Worm (Caenorhabditis elegans) whole organism, mixed stage, embryonic: ENCODE measurements around the gene F25E2.2.
A peak's percentile ranks its signal among the peaks of the same experiment; 100 is the strongest.

Experiments
- M03D4.4 ChIP-seq: sonication (generic microtip); optimal IDR thresholded peaks from 2 replicates; lab custom pipeline; 2017; ENCODE audit warnings: mild to moderate bottlenecking, missing genetic modification characterization, missing compliant biosample characterization
- bed-3 ChIP-seq: fragments of 200-800 bp; sonication (Bioruptor generic); optimal IDR thresholded peaks from 3 replicates; lab custom pipeline; 2018; ENCODE audit warnings: mild to moderate bottlenecking, missing genetic modification characterization, moderate library complexity, missing compliant biosample characterization
- blmp-1 ChIP-seq: fragments of 150-350 bp; optimal IDR thresholded peaks from 2 replicates; lab custom pipeline; 2014; ENCODE audit warnings: missing biosample characterization, missing genetic modification characterization
- ceh-39 ChIP-seq: fragments of 150-350 bp; optimal IDR thresholded peaks from 2 replicates; lab custom pipeline; 2014; ENCODE audit warnings: missing biosample characterization, missing genetic modification characterization
- ceh-43 ChIP-seq: fragments of 200-800 bp; sonication (Bioruptor generic); optimal IDR thresholded peaks from 2 replicates; lab custom pipeline; 2018; ENCODE audit warnings: mild to moderate bottlenecking, missing genetic modification characterization, moderate library complexity, missing compliant biosample characterization
- ceh-83 ChIP-seq: fragments of 200-800 bp; sonication (Bioruptor generic); optimal IDR thresholded peaks from 2 replicates; lab custom pipeline; 2018; ENCODE audit warnings: mild to moderate bottlenecking, missing genetic modification characterization, missing compliant biosample characterization
- ces-1 ChIP-seq: fragments of 150-350 bp; optimal IDR thresholded peaks from 2 replicates; lab custom pipeline; 2014; ENCODE audit warnings: missing biosample characterization, missing genetic modification reagents, missing genetic modification characterization
- cnd-1 ChIP-seq: fragments of 200-800 bp; sonication (Bioruptor generic); optimal IDR thresholded peaks from 2 replicates; lab custom pipeline; 2018; ENCODE audit warnings: mild to moderate bottlenecking, missing genetic modification characterization, missing compliant biosample characterization
- drap-1 ChIP-seq: fragments of 200-800 bp; sonication (Bioruptor generic); optimal IDR thresholded peaks from 3 replicates; lab custom pipeline; 2018; ENCODE audit warnings: mild to moderate bottlenecking, missing genetic modification characterization, missing compliant biosample characterization
- elt-1 ChIP-seq: sonication (generic microtip); optimal IDR thresholded peaks from 2 replicates; lab custom pipeline; 2017; ENCODE audit warnings: missing genetic modification characterization, mild to moderate bottlenecking, missing compliant biosample characterization, antibody characterized with exemption, moderate library complexity, borderline replicate concordance; ENCODE audit not compliant: insufficient read depth
- elt-3 ChIP-seq: fragments of 150-350 bp; optimal IDR thresholded peaks from 2 replicates; lab custom pipeline; 2014; ENCODE audit warnings: missing biosample characterization, missing genetic modification characterization
- flh-1 ChIP-seq: fragments of 200-800 bp; sonication (Bioruptor generic); optimal IDR thresholded peaks from 2 replicates; lab custom pipeline; 2018; ENCODE audit warnings: mild to moderate bottlenecking, missing genetic modification characterization, moderate library complexity, missing compliant biosample characterization
- ham-2 ChIP-seq: fragments of 200-800 bp; sonication (Bioruptor generic); optimal IDR thresholded peaks from 2 replicates; lab custom pipeline; 2018; ENCODE audit warnings: mild to moderate bottlenecking, missing genetic modification characterization, missing compliant biosample characterization
- hlh-1 ChIP-seq: fragments of 150-350 bp; optimal IDR thresholded peaks from 2 replicates; lab custom pipeline; 2014; ENCODE audit warnings: missing biosample characterization, missing genetic modification reagents, missing genetic modification characterization
- lin-13 ChIP-seq: fragments of 150-350 bp; optimal IDR thresholded peaks from 2 replicates; lab custom pipeline; 2014; ENCODE audit warnings: missing biosample characterization, missing genetic modification characterization
- lin-32 ChIP-seq: fragments of 200-800 bp; sonication (Bioruptor generic); optimal IDR thresholded peaks from 2 replicates; lab custom pipeline; 2018; ENCODE audit warnings: mild to moderate bottlenecking, missing genetic modification characterization, missing compliant biosample characterization
- lsy-2 ChIP-seq: fragments of 150-350 bp; optimal IDR thresholded peaks from 2 replicates; lab custom pipeline; 2014; ENCODE audit warnings: missing biosample characterization, missing genetic modification characterization
- mab-5 ChIP-seq: fragments of 150-350 bp; optimal IDR thresholded peaks from 2 replicates; lab custom pipeline; 2014; ENCODE audit warnings: missing biosample characterization, missing genetic modification characterization
- mep-1 ChIP-seq: fragments of 150-350 bp; optimal IDR thresholded peaks from 2 replicates; lab custom pipeline; 2017; ENCODE audit warnings: missing biosample characterization, missing genetic modification reagents, missing genetic modification characterization, inconsistent platforms
- mls-2 ChIP-seq: sonication (generic microtip); optimal IDR thresholded peaks from 2 replicates; lab custom pipeline; 2016; ENCODE audit warnings: mild to moderate bottlenecking, missing genetic modification characterization, moderate library complexity, missing compliant biosample characterization
- nhr-12 ChIP-seq: fragments of 150-350 bp; optimal IDR thresholded peaks from 2 replicates; lab custom pipeline; 2014; ENCODE audit warnings: missing biosample characterization, missing genetic modification characterization
- nhr-2 ChIP-seq: fragments of 150-350 bp; optimal IDR thresholded peaks from 2 replicates; lab custom pipeline; 2014; ENCODE audit warnings: missing biosample characterization, missing genetic modification characterization
- nhr-237 ChIP-seq: fragments of 150-350 bp; optimal IDR thresholded peaks from 2 replicates; lab custom pipeline; 2014; ENCODE audit warnings: missing biosample characterization, missing genetic modification characterization
- nhr-28 ChIP-seq: fragments of 150-350 bp; optimal IDR thresholded peaks from 2 replicates; lab custom pipeline; 2014; ENCODE audit warnings: missing biosample characterization, missing genetic modification characterization
- nhr-76 ChIP-seq: sonication (generic microtip); optimal IDR thresholded peaks from 2 replicates; lab custom pipeline; 2017; ENCODE audit warnings: missing biosample characterization, missing genetic modification characterization
- pha-4 ChIP-seq: fragments of 150-350 bp; optimal IDR thresholded peaks from 2 replicates; lab custom pipeline; 2018; ENCODE audit warnings: missing biosample characterization, missing genetic modification reagents, missing genetic modification characterization
- sem-2 ChIP-seq: fragments of 200-800 bp; sonication (Bioruptor generic); optimal IDR thresholded peaks from 2 replicates; lab custom pipeline; 2018; ENCODE audit warnings: mild to moderate bottlenecking, missing genetic modification characterization, missing compliant biosample characterization
- snpc-4 ChIP-seq: fragments of 150-350 bp; optimal IDR thresholded peaks from 2 replicates; lab custom pipeline; 2014; ENCODE audit warnings: missing biosample characterization, missing genetic modification characterization
- sptf-1 ChIP-seq: sonication (generic microtip); optimal IDR thresholded peaks from 2 replicates; lab custom pipeline; 2017; ENCODE audit warnings: mild to moderate bottlenecking, missing genetic modification characterization, moderate library complexity, missing compliant biosample characterization
- tbx-8 ChIP-seq: fragments of 200-800 bp; sonication (Bioruptor generic); optimal IDR thresholded peaks from 2 replicates; lab custom pipeline; 2018; ENCODE audit warnings: mild to moderate bottlenecking, missing genetic modification characterization, moderate library complexity, missing compliant biosample characterization
- unc-120 ChIP-seq: sonication (generic microtip); optimal IDR thresholded peaks from 2 replicates; lab custom pipeline; 2017; ENCODE audit warnings: missing genetic modification characterization, missing compliant biosample characterization; ENCODE audit not compliant: poor library complexity, severe bottlenecking
- unc-62 ChIP-seq: fragments of 150-350 bp; optimal IDR thresholded peaks from 2 replicates; lab custom pipeline; 2014; ENCODE audit warnings: missing biosample characterization, missing genetic modification reagents, missing genetic modification characterization
- zip-8 ChIP-seq: fragments of 150-350 bp; optimal IDR thresholded peaks from 2 replicates; lab custom pipeline; 2014; ENCODE audit warnings: missing biosample characterization, missing genetic modification characterization
- ztf-11 ChIP-seq: fragments of 150-350 bp; optimal IDR thresholded peaks from 2 replicates; lab custom pipeline; 2014; ENCODE audit warnings: missing biosample characterization, missing genetic modification characterization

The F25E2.2 gene

ce11 chrX:827502-827901 lies 16.9 kb upstream of the F25E2.2 start:
- TF ChIP-seq mep-1 (tag; lab: Kevin White, UChicago) (peak; percentile 24), ces-1 (GFP tag; lab: Kevin White, UChicago) (peak; percentile 91), hlh-1 (tag; lab: Kevin White, UChicago) (peak; percentile 14), lin-13 (no peak), unc-62 (GFP tag; lab: Kevin White, UChicago) (peak; percentile 13), sptf-1 (peak; percentile 53), pha-4 (peak; percentile 43), ceh-39 (tag; lab: Kevin White, UChicago) (no peak), unc-120 (peak; percentile 69), ham-2 (GFP tag; lab: Kevin White, UChicago) (peak; percentile 41), bed-3 (GFP tag; lab: Kevin White, UChicago) (no peak), mls-2 (tag; lab: Kevin White, UChicago) (peak; percentile 12), nhr-237 (tag; lab: Kevin White, UChicago) (peak; percentile 41), drap-1 (GFP tag; lab: Kevin White, UChicago) (peak; percentile 42), ztf-11 (tag; lab: Kevin White, UChicago) (no peak)
- TF ChIP-seq, all 35 proteins: peak for 11

DNA sequence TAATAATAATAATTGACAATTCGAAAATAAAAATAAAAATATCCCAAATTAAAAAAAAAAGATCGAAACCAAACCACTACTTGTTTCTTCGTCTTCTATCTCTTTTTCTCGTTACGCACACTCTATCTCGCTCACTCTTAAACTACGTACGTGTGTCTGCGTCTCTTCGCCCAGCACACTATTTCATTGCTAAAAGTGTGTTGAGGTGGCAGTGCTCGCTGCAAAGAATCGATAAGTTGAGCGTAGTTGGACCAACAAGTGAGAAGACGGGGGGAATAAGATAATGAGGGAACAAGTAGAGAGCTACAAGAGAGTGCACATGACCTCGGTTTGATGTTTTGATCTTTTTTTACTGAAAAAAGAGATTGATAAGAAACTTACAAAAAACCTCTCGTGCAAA lies 15.3 kb upstream of the F25E2.2 start:
- TF ChIP-seq nhr-28 (no peak), lsy-2 (tag; lab: Kevin White, UChicago) (no peak), M03D4.4 (tag; lab: Kevin White, UChicago) (no peak), ceh-39 (tag; lab: Kevin White, UChicago) (peak; percentile 69), sem-2 (no peak), drap-1 (GFP tag; lab: Kevin White, UChicago) (no peak), lin-32 (GFP tag; lab: Kevin White, UChicago) (no peak), ceh-43 (GFP tag; lab: Kevin White, UChicago) (no peak), pha-4 (no peak), sptf-1 (no peak), lin-13 (no peak), ztf-11 (tag; lab: Kevin White, UChicago) (no peak), mab-5 (tag; lab: Kevin White, UChicago) (no peak), elt-3 (tag; lab: Kevin White, UChicago) (no peak), mls-2 (tag; lab: Kevin White, UChicago) (no peak), nhr-237 (tag; lab: Kevin White, UChicago) (no peak), zip-8 (tag; lab: Kevin White, UChicago) (no peak), cnd-1 (tag; lab: Kevin White, UChicago) (no peak), nhr-2 (no peak), bed-3 (GFP tag; lab: Kevin White, UChicago) (no peak), unc-120 (no peak), unc-62 (GFP tag; lab: Kevin White, UChicago) (peak; percentile 7), ces-1 (GFP tag; lab: Kevin White, UChicago) (peak; percentile 78), hlh-1 (tag; lab: Kevin White, UChicago) (peak; percentile 24), elt-1 (tag; lab: Kevin White, UChicago) (no peak), tbx-8 (no peak), ceh-83 (no peak)

DNA sequence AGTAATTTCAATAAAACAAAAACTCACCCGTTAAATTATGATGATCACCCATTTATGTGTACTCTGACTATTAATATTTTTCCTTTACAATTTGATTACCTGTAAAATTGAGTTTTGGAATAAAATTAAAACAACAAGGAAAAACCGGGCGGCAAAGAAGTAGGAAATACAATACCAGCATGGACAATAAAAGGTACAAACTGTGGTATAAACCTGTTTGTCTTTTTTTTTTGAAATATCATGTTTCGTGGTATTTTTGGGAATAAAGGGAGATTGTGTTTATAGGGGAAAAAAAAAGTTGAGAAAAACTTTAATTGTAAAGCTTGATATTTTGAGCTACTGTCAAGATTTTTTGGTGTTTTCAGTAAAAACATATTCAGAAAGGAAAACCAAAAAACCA lies 14.8 kb upstream of the F25E2.2 start, which contains the start of gene daf-3:
TSS of gene daf-3 (minus strand) at position 101 of the 400 bp plus-strand sequence.
- TF ChIP-seq nhr-2, result no peak
- TF ChIP-seq nhr-28, result no peak
- TF ChIP-seq lin-32 (GFP tag; lab: Kevin White, UChicago), result no peak
- TF ChIP-seq ztf-11 (tag; lab: Kevin White, UChicago), result no peak
- no peak for TF ChIP-seq pha-4
- no peak for TF ChIP-seq mls-2 (tag; lab: Kevin White, UChicago)
- no peak for TF ChIP-seq cnd-1 (tag; lab: Kevin White, UChicago)
- no peak for TF ChIP-seq ceh-83
- TF ChIP-seq hlh-1 (tag; lab: Kevin White, UChicago), result no peak
- no peak for TF ChIP-seq zip-8 (tag; lab: Kevin White, UChicago)
- no peak for TF ChIP-seq nhr-237 (tag; lab: Kevin White, UChicago)
- TF ChIP-seq nhr-76, result no peak
- no peak for TF ChIP-seq elt-3 (tag; lab: Kevin White, UChicago)
- no peak for TF ChIP-seq ceh-39 (tag; lab: Kevin White, UChicago)
- TF ChIP-seq M03D4.4 (tag; lab: Kevin White, UChicago), result no peak
- no peak for TF ChIP-seq elt-1 (tag; lab: Kevin White, UChicago)
- no peak for TF ChIP-seq drap-1 (GFP tag; lab: Kevin White, UChicago)
- no peak for TF ChIP-seq mep-1 (tag; lab: Kevin White, UChicago)
- no peak for TF ChIP-seq flh-1 (GFP tag; lab: Kevin White, UChicago)
- TF ChIP-seq snpc-4, result no peak

ce11 chrX:823736-824135 lies 13.1 kb upstream of the F25E2.2 start:
- no peak for TF ChIP-seq unc-62 (GFP tag; lab: Kevin White, UChicago)
- TF ChIP-seq tbx-8, result no peak
- no peak for TF ChIP-seq nhr-12
- TF ChIP-seq pha-4, result no peak
- no peak for TF ChIP-seq blmp-1 (tag; lab: Kevin White, UChicago)
- TF ChIP-seq sem-2, result no peak
- TF ChIP-seq ceh-43 (GFP tag; lab: Kevin White, UChicago), result no peak
- TF ChIP-seq unc-120, result no peak
- TF ChIP-seq ces-1 (GFP tag; lab: Kevin White, UChicago), result no peak
- TF ChIP-seq mep-1 (tag; lab: Kevin White, UChicago), result no peak
- no peak for TF ChIP-seq lin-32 (GFP tag; lab: Kevin White, UChicago)
- TF ChIP-seq elt-1 (tag; lab: Kevin White, UChicago), result no peak
- no peak for TF ChIP-seq nhr-28
- TF ChIP-seq nhr-237 (tag; lab: Kevin White, UChicago), result no peak
- TF ChIP-seq nhr-2, result no peak
- TF ChIP-seq snpc-4, result no peak
- TF ChIP-seq ham-2 (GFP tag; lab: Kevin White, UChicago), result no peak
- TF ChIP-seq cnd-1 (tag; lab: Kevin White, UChicago), result no peak
- no peak for TF ChIP-seq mab-5 (tag; lab: Kevin White, UChicago)
- TF ChIP-seq, all 35 proteins: peak for 0
